Fruit fly (Drosophila melanogaster) Kc167 (cell line): Measurements from ENCODE around the gene Gr93c.

Source experiments
- Sin3A ChIP-seq: fragments of >200 bp; optimal IDR thresholded peaks from 2 replicates; lab custom pipeline; 2018; ENCODE audit warnings: missing external identifiers
- h ChIP-seq: fragments of >200 bp; optimal IDR thresholded peaks from 3 replicates; lab custom pipeline; 2018; ENCODE audit warnings: missing external identifiers
- insv ChIP-seq: fragments of >200 bp; optimal IDR thresholded peaks from 3 replicates; lab custom pipeline; 2018; ENCODE audit warnings: missing external identifiers
- psq ChIP-seq: fragments of >200 bp; optimal IDR thresholded peaks from 2 replicates; lab custom pipeline; 2017; ENCODE audit warnings: missing external identifiers

DNA sequence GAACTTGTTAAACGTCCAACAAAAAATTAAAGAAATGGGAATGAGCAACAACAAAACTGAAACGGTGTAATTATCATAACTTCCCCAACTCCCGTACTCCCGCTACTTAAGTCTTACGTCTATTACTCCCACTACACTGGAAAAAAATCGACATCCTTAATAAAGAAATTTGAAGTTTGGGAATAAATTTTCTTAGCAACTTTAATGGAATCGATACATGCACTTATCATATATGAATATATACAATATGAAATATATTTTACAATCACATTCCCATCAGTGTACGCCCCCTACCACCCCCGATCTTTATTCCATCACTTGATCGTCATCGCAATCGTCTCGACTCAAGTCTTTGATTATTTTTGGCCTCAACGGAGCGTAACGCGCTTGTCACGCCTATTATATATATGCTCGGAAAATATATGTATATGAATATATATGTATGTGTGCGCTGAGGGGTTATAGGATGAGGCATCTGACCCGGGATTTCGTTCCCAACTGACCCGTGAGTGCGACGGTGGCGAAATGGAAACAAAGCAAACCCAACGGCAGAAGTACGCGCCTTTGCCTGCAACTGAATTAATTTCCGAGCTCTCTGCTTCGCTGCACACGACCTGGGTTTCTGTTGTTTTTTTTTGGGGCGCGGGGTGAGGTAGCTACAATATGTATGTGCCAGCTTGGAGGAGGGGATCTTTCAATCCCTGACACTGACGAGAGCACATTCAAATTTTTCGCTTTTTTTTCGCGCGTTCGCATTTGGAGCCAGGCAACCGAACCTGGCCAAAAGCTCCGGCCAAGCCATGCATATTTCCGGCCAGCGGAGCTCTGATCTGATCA is 10.6 kb downstream of the Gr93c start:
- TF ChIP-seq h (lab: Kevin White, UChicago), result no peak
- TF ChIP-seq Sin3A, result no peak
- no peak for TF ChIP-seq insv (lab: Kevin White, UChicago)
- TF ChIP-seq psq (lab: Kevin White, UChicago), result no peak
